Worm (Caenorhabditis elegans): ENCODE data around the gene F55H2.8.

The F55H2.8 gene

DNA sequence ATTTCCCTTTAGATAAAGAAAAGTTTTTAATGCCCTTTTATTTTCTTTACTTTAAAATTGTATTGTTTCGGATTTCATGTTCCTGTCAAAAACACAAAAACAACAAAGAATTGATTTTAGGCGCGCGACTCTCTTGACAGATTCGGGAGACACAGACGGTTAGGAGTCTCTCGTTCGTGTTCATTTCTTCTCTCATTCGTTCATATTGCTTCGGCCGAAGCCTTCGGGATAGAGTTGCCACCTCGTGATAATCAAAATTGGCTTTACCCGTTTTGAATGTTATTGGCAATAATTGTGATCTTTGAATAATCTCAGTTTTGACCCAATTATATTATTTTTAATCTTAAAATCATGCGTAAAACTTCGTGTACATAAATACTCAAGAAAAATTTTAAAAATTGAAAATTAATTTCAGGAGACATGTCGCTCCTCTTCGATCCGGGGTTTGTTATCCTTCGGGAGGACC, 2.6 kb upstream of the F55H2.8 start, which contains the start of gene F55H2.5:
TSS of gene F55H2.5 (plus strand) at position 416 of the 466 bp plus-strand sequence.
- TF ChIP-seq ama-1 (optimal IDR thresholded peaks at IDR 0.05) (peak; percentile 43), ceh-9 (tag; optimal IDR thresholded peaks at IDR 0.05) (no peak), nhr-11 (tag; optimal IDR thresholded peaks at IDR 0.05) (no peak), nfya-1 (tag; optimal IDR thresholded peaks at IDR 0.05; ENCODE audit: insufficient read depth) (peak; percentile 18), ceh-28 (tag; optimal IDR thresholded peaks at IDR 0.05) (no peak), nhr-237 (tag; optimal IDR thresholded peaks at IDR 0.05) (no peak), pqm-1 (tag; optimal IDR thresholded peaks at IDR 0.05) (no peak), aly-2 (tag; optimal IDR thresholded peaks at IDR 0.05) (no peak), hmg-11 (tag; optimal IDR thresholded peaks at IDR 0.05) (peak; percentile 31), fkh-10 (GFP tag; optimal IDR thresholded peaks at IDR 0.05) (no peak), lin-15B (tag; optimal IDR thresholded peaks at IDR 0.05) (peak; percentile 2), pha-4 (tag; optimal IDR thresholded peaks at IDR 0.05) (peak; percentile 5), sea-2 (GFP tag; optimal IDR thresholded peaks at IDR 0.05) (no peak), nhr-67 (tag; optimal IDR thresholded peaks at IDR 0.05) (no peak), eor-1 (tag; optimal IDR thresholded peaks at IDR 0.05) (no peak), lin-39 (tag; optimal IDR thresholded peaks at IDR 0.05) (no peak), egl-5 (tag; optimal IDR thresholded peaks at IDR 0.05) (no peak)

- TF ChIP-seq ceh-9 (tag; optimal IDR thresholded peaks at IDR 0.05) (no peak), ceh-82 (tag; optimal IDR thresholded peaks at IDR 0.05) (no peak), unc-62 (GFP tag; optimal IDR thresholded peaks at IDR 0.05) (no peak), mml-1 (tag; optimal IDR thresholded peaks at IDR 0.05) (no peak), nhr-67 (tag; optimal IDR thresholded peaks at IDR 0.05) (no peak), fkh-2 (tag; optimal IDR thresholded peaks at IDR 0.05) (no peak), pqm-1 (tag; optimal IDR thresholded peaks at IDR 0.05) (no peak), elt-2 (tag; optimal IDR thresholded peaks at IDR 0.05) (no peak), zag-1 (tag; optimal IDR thresholded peaks at IDR 0.05) (no peak), ceh-28 (tag; optimal IDR thresholded peaks at IDR 0.05) (no peak), fos-1 (tag; optimal IDR thresholded peaks at IDR 0.05) (no peak), nhr-77 (tag; optimal IDR thresholded peaks at IDR 0.05) (no peak), nhr-76 (tag; optimal IDR thresholded peaks at IDR 0.05) (no peak), eor-1 (tag; optimal IDR thresholded peaks at IDR 0.05) (no peak), egl-27 (tag; optimal IDR thresholded peaks at IDR 0.05) (no peak), ama-1 (optimal IDR thresholded peaks at IDR 0.05) (no peak), jun-1 (tag; optimal IDR thresholded peaks at IDR 0.05) (no peak), egl-5 (tag; optimal IDR thresholded peaks at IDR 0.05) (no peak), nfya-1 (tag; optimal IDR thresholded peaks at IDR 0.05; ENCODE audit: insufficient read depth) (no peak)
Observed at ce11 chrIII:9511660-9512059, 2.0 kb upstream of the F55H2.8 start.

- TF ChIP-seq egl-5 (tag; optimal IDR thresholded peaks at IDR 0.05) (no peak), ceh-16 (tag; optimal IDR thresholded peaks at IDR 0.05) (no peak), nhr-12 (tag; optimal IDR thresholded peaks at IDR 0.05) (no peak), unc-39 (tag; optimal IDR thresholded peaks at IDR 0.05) (no peak), nhr-237 (tag; optimal IDR thresholded peaks at IDR 0.05) (no peak), elt-3 (tag; optimal IDR thresholded peaks at IDR 0.05) (no peak), snpc-4 (tag; optimal IDR thresholded peaks at IDR 0.05) (no peak), nfya-1 (tag; optimal IDR thresholded peaks at IDR 0.05; ENCODE audit: insufficient read depth) (no peak), ZK546.5 (tag; optimal IDR thresholded peaks at IDR 0.05) (no peak), mdl-1 (tag; optimal IDR thresholded peaks at IDR 0.05) (no peak), egl-27 (tag; optimal IDR thresholded peaks at IDR 0.05) (no peak), jun-1 (tag; optimal IDR thresholded peaks at IDR 0.05) (no peak), nhr-43 (tag; optimal IDR thresholded peaks at IDR 0.05; ENCODE audit: poor library complexity, severe bottlenecking) (no peak), nhr-67 (tag; optimal IDR thresholded peaks at IDR 0.05) (no peak), daf-12 (tag; optimal IDR thresholded peaks at IDR 0.05) (no peak)
Observed at ce11 chrIII:9513006-9513405, 663 bp upstream of the F55H2.8 start.

- TF ChIP-seq R02D3.7 (tag; optimal IDR thresholded peaks at IDR 0.05): no peak
- TF ChIP-seq eor-1 (tag; optimal IDR thresholded peaks at IDR 0.05): no peak
- TF ChIP-seq nhr-43 (tag; optimal IDR thresholded peaks at IDR 0.05; ENCODE audit: poor library complexity, severe bottlenecking): no peak
- TF ChIP-seq pqm-1 (tag; optimal IDR thresholded peaks at IDR 0.05): no peak
- TF ChIP-seq mml-1 (tag; optimal IDR thresholded peaks at IDR 0.05): no peak
- no peak for TF ChIP-seq snpc-4 (tag; optimal IDR thresholded peaks at IDR 0.05)
- TF ChIP-seq aly-2 (tag; optimal IDR thresholded peaks at IDR 0.05): no peak
- no peak for TF ChIP-seq ztf-4 (tag; optimal IDR thresholded peaks at IDR 0.05)
- TF ChIP-seq ama-1 (optimal IDR thresholded peaks at IDR 0.05): no peak
- no peak for TF ChIP-seq egl-27 (tag; optimal IDR thresholded peaks at IDR 0.05)
- TF ChIP-seq elt-3 (tag; optimal IDR thresholded peaks at IDR 0.05): no peak
- no peak for TF ChIP-seq nhr-67 (tag; optimal IDR thresholded peaks at IDR 0.05)
Observed at ce11 chrIII:9516148-9516547, 2.5 kb downstream of the F55H2.8 start, which contains the start of gene F55H2.7. Gene F55H2.7 (minus strand): TSS chrIII:9516248.

Measured in whole organism, L3 larva.